Fruit fly (Drosophila melanogaster) whole organism, adult: Measurements from ENCODE around the gene Lsm12a.

ENCODE experiments used
- CG12768 ChIP-seq: fragments of 200-800 bp; sonication (Bioruptor generic); optimal IDR thresholded peaks from 2 replicates; lab custom pipeline; 2017; ENCODE audit warnings: missing biosample characterization, missing genetic modification characterization, mild to moderate bottlenecking, moderate library complexity, missing genetic modification reagents
- CG7101 ChIP-seq: fragments of 200-800 bp; sonication (Bioruptor generic); optimal IDR thresholded peaks from 2 replicates; lab custom pipeline; 2018; ENCODE audit warnings: missing biosample characterization, mild to moderate bottlenecking, missing genetic modification characterization, moderate library complexity
- Hr96 ChIP-seq: fragments of 200-800 bp; sonication (Bioruptor generic); optimal IDR thresholded peaks from 2 replicates; lab custom pipeline; 2016; ENCODE audit warnings: missing biosample characterization, missing genetic modification characterization
- bab1 ChIP-seq: fragments of 200-800 bp; sonication (Bioruptor generic); optimal IDR thresholded peaks from 3 replicates; lab custom pipeline; 2019; ENCODE audit warnings: missing biosample characterization, mild to moderate bottlenecking, missing genetic modification characterization, moderate library complexity
- ovo ChIP-seq: fragments of 200-800 bp; sonication (Bioruptor generic); optimal IDR thresholded peaks from 2 replicates; lab custom pipeline; 2016; ENCODE audit warnings: missing biosample characterization, missing genetic modification characterization
- pad ChIP-seq: fragments of 200-800 bp; sonication (Bioruptor generic); optimal IDR thresholded peaks from 3 replicates; lab custom pipeline; 2017; ENCODE audit warnings: missing biosample characterization, missing genetic modification characterization, mild to moderate bottlenecking, moderate library complexity, missing genetic modification reagents

DNA sequence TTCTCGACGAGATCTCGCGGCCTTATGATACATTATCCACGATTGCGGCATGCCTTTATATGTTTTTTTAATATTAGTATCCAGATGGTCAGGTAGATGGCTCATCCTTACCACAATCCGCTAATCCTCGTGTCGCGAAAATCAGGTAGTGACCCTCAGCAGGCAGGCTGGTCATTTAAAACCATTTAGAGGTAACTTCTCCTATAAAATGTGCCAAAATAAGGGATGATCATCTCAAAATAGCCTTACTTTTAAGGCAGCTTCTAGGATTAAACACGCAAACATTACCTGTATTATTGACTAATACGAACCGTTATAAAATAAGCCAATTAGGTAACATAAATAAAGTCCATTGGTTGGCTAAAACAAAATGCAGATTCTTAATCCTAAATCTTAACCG lies 29.5 kb upstream of the Lsm12a start, which contains the start of gene tsg:
- TF ChIP-seq Hr96 (GFP tag; lab: Kevin White, UChicago) (no peak), ovo (GFP tag; lab: Kevin White, UChicago) (no peak), CG12768 (no peak), pad (GFP tag; lab: Kevin White, UChicago) (no peak), bab1 (no peak), CG7101 (tag; lab: Kevin White, UChicago) (no peak)
